Worm (Caenorhabditis elegans) whole organism, late embryonic: ENCODE measurements around the gene Y105C5A.1270.

Experiments used
- K02D7.2 ChIP-seq: sonication (generic microtip); optimal IDR thresholded peaks from 2 replicates; lab custom pipeline; 2017; ENCODE audit warnings: mild to moderate bottlenecking, missing genetic modification characterization, missing compliant biosample characterization
- T23F11.4 ChIP-seq: fragments of 200-800 bp; sonication (Bioruptor generic); optimal IDR thresholded peaks from 2 replicates; lab custom pipeline; 2018; ENCODE audit warnings: mild to moderate bottlenecking, missing genetic modification characterization, missing compliant biosample characterization
- Y22D7AL.16 ChIP-seq: sonication (generic microtip); optimal IDR thresholded peaks from 2 replicates; lab custom pipeline; 2016; ENCODE audit warnings: missing genetic modification characterization, missing compliant biosample characterization
- ahr-1 ChIP-seq: sonication (generic microtip); optimal IDR thresholded peaks from 2 replicates; lab custom pipeline; 2016; ENCODE audit warnings: missing genetic modification characterization, missing compliant biosample characterization
- ceh-14 ChIP-seq: sonication (generic microtip); optimal IDR thresholded peaks from 2 replicates; lab custom pipeline; 2016; ENCODE audit warnings: missing genotype, missing genetic modification characterization, missing compliant biosample characterization
- ceh-19 ChIP-seq: fragments of 200-800 bp; sonication (Bioruptor generic); optimal IDR thresholded peaks from 2 replicates; lab custom pipeline; 2018; ENCODE audit warnings: mild to moderate bottlenecking, missing genetic modification characterization, missing compliant biosample characterization
- ceh-2 ChIP-seq: sonication (generic microtip); optimal IDR thresholded peaks from 2 replicates; lab custom pipeline; 2016; ENCODE audit warnings: missing genotype, missing genetic modification characterization, missing compliant biosample characterization
- ceh-22 ChIP-seq: sonication (generic microtip); optimal IDR thresholded peaks from 2 replicates; lab custom pipeline; 2017; ENCODE audit warnings: missing biosample characterization, missing genetic modification characterization
- ceh-30 ChIP-seq: fragments of 150-350 bp; optimal IDR thresholded peaks from 2 replicates; lab custom pipeline; 2014; ENCODE audit warnings: missing biosample characterization, missing genetic modification characterization
- ceh-34 ChIP-seq: sonication (generic microtip); optimal IDR thresholded peaks from 2 replicates; lab custom pipeline; 2016; ENCODE audit warnings: mild to moderate bottlenecking, missing genetic modification characterization, missing compliant biosample characterization
- dve-1 ChIP-seq: sonication (generic microtip); optimal IDR thresholded peaks from 2 replicates; lab custom pipeline; 2017; ENCODE audit warnings: antibody characterized with exemption, mild to moderate bottlenecking, missing genetic modification characterization, missing compliant biosample characterization
- elt-2 ChIP-seq: sonication (generic microtip); optimal IDR thresholded peaks from 2 replicates; lab custom pipeline; 2016; ENCODE audit warnings: missing genetic modification reagents, missing genetic modification characterization, missing compliant biosample characterization
- eyg-1 ChIP-seq: sonication (generic microtip); optimal IDR thresholded peaks from 2 replicates; lab custom pipeline; 2016; ENCODE audit warnings: missing genotype, missing genetic modification characterization, missing compliant biosample characterization
- fax-1 ChIP-seq: sonication (generic microtip); optimal IDR thresholded peaks from 2 replicates; lab custom pipeline; 2016; ENCODE audit warnings: missing genotype, missing genetic modification characterization, missing compliant biosample characterization
- fkh-6 ChIP-seq: sonication (generic microtip); optimal IDR thresholded peaks from 2 replicates; lab custom pipeline; 2016; ENCODE audit warnings: missing genetic modification characterization, missing compliant biosample characterization
- gmeb-2 ChIP-seq: sonication (generic microtip); optimal IDR thresholded peaks from 2 replicates; lab custom pipeline; 2016; ENCODE audit warnings: missing genetic modification characterization, inconsistent platforms, missing compliant biosample characterization
- hlh-15 ChIP-seq: sonication (generic microtip); optimal IDR thresholded peaks from 2 replicates; lab custom pipeline; 2016; ENCODE audit warnings: missing genetic modification characterization, missing compliant biosample characterization
- hlh-30 ChIP-seq: sonication (generic microtip); optimal IDR thresholded peaks from 2 replicates; lab custom pipeline; 2017; ENCODE audit warnings: antibody characterized with exemption, missing genetic modification characterization, missing compliant biosample characterization; ENCODE audit not compliant: insufficient read depth
- hlh-6 ChIP-seq: sonication (generic microtip); optimal IDR thresholded peaks from 2 replicates; lab custom pipeline; 2016; ENCODE audit warnings: missing genotype, missing genetic modification characterization, missing compliant biosample characterization
- nfya-1 ChIP-seq: sonication (generic microtip); optimal IDR thresholded peaks from 2 replicates; lab custom pipeline; 2017; ENCODE audit warnings: missing genetic modification characterization, mild to moderate bottlenecking, missing compliant biosample characterization, antibody characterized with exemption, moderate library complexity
- nhr-11 ChIP-seq: fragments of 150-350 bp; optimal IDR thresholded peaks from 2 replicates; lab custom pipeline; 2014; ENCODE audit warnings: missing biosample characterization, missing genetic modification characterization
- nhr-232 ChIP-seq: sonication (generic microtip); optimal IDR thresholded peaks from 2 replicates; lab custom pipeline; 2016; ENCODE audit warnings: missing genetic modification characterization, missing compliant biosample characterization
- npax-4 ChIP-seq: sonication (generic microtip); optimal IDR thresholded peaks from 2 replicates; lab custom pipeline; 2016; ENCODE audit warnings: missing genetic modification characterization, missing compliant biosample characterization
- odd-2 ChIP-seq: sonication (generic microtip); optimal IDR thresholded peaks from 2 replicates; lab custom pipeline; 2017; ENCODE audit warnings: antibody characterized with exemption, mild to moderate bottlenecking, missing genetic modification characterization, missing compliant biosample characterization
- pat-9 ChIP-seq: fragments of 200-800 bp; sonication (Bioruptor generic); optimal IDR thresholded peaks from 2 replicates; lab custom pipeline; 2018; ENCODE audit warnings: mild to moderate bottlenecking, missing genetic modification characterization, moderate library complexity, missing compliant biosample characterization
- pax-1 ChIP-seq: fragments of 150-350 bp; optimal IDR thresholded peaks from 2 replicates; lab custom pipeline; 2014; ENCODE audit warnings: missing biosample characterization, missing genetic modification characterization
- pha-4 ChIP-seq: fragments of 150-350 bp; optimal IDR thresholded peaks from 2 replicates; lab custom pipeline; 2018; ENCODE audit warnings: missing biosample characterization, missing genetic modification reagents, missing genetic modification characterization
- pros-1 ChIP-seq: fragments of 150-350 bp; optimal IDR thresholded peaks from 2 replicates; lab custom pipeline; 2014; ENCODE audit warnings: missing biosample characterization, missing genetic modification reagents, missing genetic modification characterization
- ref-2 ChIP-seq: sonication (generic microtip); optimal IDR thresholded peaks from 2 replicates; lab custom pipeline; 2016; ENCODE audit warnings: missing genetic modification characterization, missing compliant biosample characterization
- rnt-1 ChIP-seq: sonication (generic microtip); optimal IDR thresholded peaks from 2 replicates; lab custom pipeline; 2016; ENCODE audit warnings: missing genetic modification characterization, missing compliant biosample characterization
- sdc-2 ChIP-seq: sonication (generic microtip); optimal IDR thresholded peaks from 2 replicates; lab custom pipeline; 2016; ENCODE audit warnings: missing genotype, missing genetic modification characterization, missing compliant biosample characterization
- sox-2 ChIP-seq: fragments of 200-800 bp; sonication (Bioruptor generic); IDR thresholded peaks from 2 replicates; pipeline ENCODE4 v1.3.6; 2022; ENCODE audit warnings: missing genetic modification reagents, missing genetic modification characterization, missing compliant biosample characterization
- sox-4 ChIP-seq: sonication (generic microtip); optimal IDR thresholded peaks from 2 replicates; lab custom pipeline; 2017; ENCODE audit warnings: mild to moderate bottlenecking, missing genetic modification characterization, inconsistent platforms, missing compliant biosample characterization
- tbx-2 ChIP-seq: sonication (generic microtip); optimal IDR thresholded peaks from 2 replicates; lab custom pipeline; 2016; ENCODE audit warnings: missing genetic modification characterization, missing compliant biosample characterization
- tbx-7 ChIP-seq: sonication (generic microtip); optimal IDR thresholded peaks from 2 replicates; lab custom pipeline; 2016; ENCODE audit warnings: missing genotype, missing genetic modification characterization, missing compliant biosample characterization
- ttx-3 ChIP-seq: sonication (generic microtip); optimal IDR thresholded peaks from 2 replicates; lab custom pipeline; 2016; ENCODE audit warnings: missing genetic modification reagents, missing genetic modification characterization, missing compliant biosample characterization
- ztf-16 ChIP-seq: sonication (generic microtip); optimal IDR thresholded peaks from 2 replicates; lab custom pipeline; 2017; ENCODE audit warnings: missing genetic modification characterization, missing compliant biosample characterization

Y105C5A.1270 gene

DNA sequence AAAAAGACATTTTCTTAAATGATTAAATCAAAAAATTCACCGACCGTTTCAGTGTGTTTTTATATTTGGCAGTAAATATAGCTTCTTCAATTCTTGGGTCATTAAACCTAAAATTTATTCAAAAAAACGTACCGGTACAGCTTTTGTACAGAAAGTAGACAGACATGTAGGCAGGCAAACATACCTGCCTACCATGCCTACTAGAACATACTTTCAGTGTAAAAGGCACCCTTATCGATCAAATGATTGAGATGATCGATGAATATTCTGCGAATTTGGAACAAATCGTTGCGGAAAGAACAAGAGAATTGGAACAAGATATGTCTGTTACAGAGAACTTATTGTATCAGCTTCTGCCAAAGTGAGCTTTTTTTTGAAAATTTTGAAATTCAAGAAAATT lies 33.7 kb upstream of the Y105C5A.1270 start:
- no peak for TF ChIP-seq pat-9 (tag; lab: Kevin White, UChicago)
- TF ChIP-seq gmeb-2 = no peak
- TF ChIP-seq hlh-6 (tag; lab: Kevin White, UChicago) = no peak
- no peak for TF ChIP-seq tbx-2 (tag; lab: Kevin White, UChicago)
- TF ChIP-seq dve-1 (tag; lab: Kevin White, UChicago) = no peak
- no peak for TF ChIP-seq ttx-3 (tag; lab: Kevin White, UChicago)
- TF ChIP-seq sox-4 (tag; lab: Kevin White, UChicago) = no peak
- TF ChIP-seq ceh-22 (tag; lab: Kevin White, UChicago) = no peak
- TF ChIP-seq Y22D7AL.16 = no peak
- TF ChIP-seq nhr-232 = no peak
- TF ChIP-seq ahr-1 = no peak
- TF ChIP-seq tbx-7 (tag; lab: Kevin White, UChicago) = no peak
- no peak for TF ChIP-seq sdc-2 (tag; lab: Kevin White, UChicago)
- TF ChIP-seq ceh-14 (tag; lab: Kevin White, UChicago) = no peak
- TF ChIP-seq odd-2 (tag; lab: Kevin White, UChicago) = no peak
- TF ChIP-seq hlh-30 (tag; lab: Kevin White, UChicago) = no peak
- no peak for TF ChIP-seq pha-4 (tag; lab: Kevin White, UChicago)

DNA sequence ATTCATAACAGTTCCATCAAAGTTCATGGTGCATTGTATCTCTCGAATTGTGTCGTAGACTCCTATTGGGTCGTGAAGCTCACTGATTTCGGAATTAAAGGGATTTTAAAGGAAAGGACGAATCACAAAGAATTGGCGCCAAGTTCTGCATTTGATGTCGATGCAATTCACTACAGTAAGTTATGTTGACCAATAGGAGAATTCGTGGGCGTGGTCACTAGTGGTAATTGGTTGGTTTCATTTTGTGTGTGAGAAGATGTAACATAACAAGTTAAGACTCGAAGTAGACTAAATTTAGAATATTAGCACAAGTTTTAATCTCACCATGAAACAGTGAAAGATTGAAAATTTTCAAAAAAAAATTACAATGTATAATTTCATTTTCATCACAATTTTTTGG lies 31.8 kb upstream of the Y105C5A.1270 start:
- TF ChIP-seq sox-4 (tag; lab: Kevin White, UChicago) (no peak), ceh-2 (tag; lab: Kevin White, UChicago) (no peak), hlh-6 (tag; lab: Kevin White, UChicago) (no peak), nfya-1 (peak; percentile 55), sox-2 (GFP tag; lab: Robert Waterston, UW) (no peak)

DNA sequence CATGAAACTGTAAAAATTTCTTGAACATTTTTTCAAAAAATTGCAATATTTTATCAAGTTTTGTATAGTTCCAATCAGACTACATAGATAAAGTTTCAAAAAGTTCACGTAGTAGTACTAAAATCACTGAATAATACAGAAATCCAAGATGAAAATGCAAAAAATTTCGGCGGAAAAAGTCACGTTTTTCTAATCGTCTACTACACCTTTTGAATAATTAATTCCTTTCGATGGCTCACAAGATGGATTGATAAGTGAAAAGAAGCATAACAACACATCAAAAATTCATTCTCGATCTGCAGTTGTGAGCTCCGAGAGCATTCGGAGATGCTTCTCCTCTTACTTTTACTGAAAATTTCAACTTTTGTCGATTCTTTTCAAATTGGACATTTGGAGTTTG lies 26.2 kb upstream of the Y105C5A.1270 start, which contains the start of gene gcy-25:
TSS of gene gcy-25 (plus strand) at position 301 of the 400 bp plus-strand sequence.
- TF ChIP-seq T23F11.4 (GFP tag; lab: Kevin White, UChicago) (no peak), rnt-1 (no peak), ztf-16 (tag; lab: Kevin White, UChicago) (no peak), nfya-1 (no peak)

DNA sequence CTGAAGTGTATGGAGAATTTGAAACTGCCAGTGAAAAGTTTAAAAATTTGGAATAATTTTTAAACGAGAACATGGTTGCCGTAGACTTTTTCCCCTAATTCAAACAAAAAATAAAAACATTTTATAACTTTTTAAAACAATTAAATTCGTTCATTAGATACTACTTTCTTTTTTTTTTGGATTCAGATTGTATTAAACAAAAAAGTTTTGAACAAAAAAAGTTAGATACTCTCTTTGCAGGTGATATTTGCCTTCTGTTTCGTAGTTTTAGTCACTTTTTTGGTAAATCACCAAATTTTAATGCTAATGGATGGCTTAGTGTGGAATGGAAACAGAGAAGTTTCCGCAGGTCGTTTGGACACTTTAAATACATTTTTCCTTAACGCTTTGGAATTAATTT lies 23.9 kb upstream of the Y105C5A.1270 start, which contains the start of gene Y105C5B.1:
TSS of gene Y105C5B.1 (plus strand) at position 301 of the 400 bp plus-strand sequence.
- TF ChIP-seq ceh-30 (tag; lab: Kevin White, UChicago) = no peak
- no peak for TF ChIP-seq npax-4 (tag; lab: Kevin White, UChicago)
- no peak for TF ChIP-seq pros-1 (tag; lab: Kevin White, UChicago)
- no peak for TF ChIP-seq K02D7.2 (tag; lab: Kevin White, UChicago)
- no peak for TF ChIP-seq fax-1
- TF ChIP-seq elt-2 (tag; lab: Kevin White, UChicago) = no peak
- no peak for TF ChIP-seq ceh-34 (tag; lab: Kevin White, UChicago)
- TF ChIP-seq ceh-19 (GFP tag; lab: Kevin White, UChicago) = no peak
- no peak for TF ChIP-seq eyg-1 (tag; lab: Kevin White, UChicago)
- TF ChIP-seq ref-2 (tag; lab: Kevin White, UChicago) = no peak
- TF ChIP-seq pax-1 = no peak
- TF ChIP-seq nhr-11 (tag; lab: Kevin White, UChicago) = no peak
- no peak for TF ChIP-seq hlh-15
- TF ChIP-seq fkh-6 (tag; lab: Kevin White, UChicago) = no peak
- no peak for TF ChIP-seq odd-2 (tag; lab: Kevin White, UChicago)
- no peak for TF ChIP-seq ahr-1
